Worm (Caenorhabditis elegans): ENCODE measurements around the gene damt-1.

damt-1 gene

ce11 chrII:5701485-5701884 lies 18.5 kb upstream of the damt-1 start (continued):
- TF ChIP-seq egl-27 (tag; optimal IDR thresholded peaks at IDR 0.05) = peak in 1 of 2 experiments; percentile 57
- peak; percentile 34 for TF ChIP-seq skn-1 (tag; optimal IDR thresholded peaks at IDR 0.05)
- peak; percentile 9 for TF ChIP-seq jun-1 (tag; optimal IDR thresholded peaks at IDR 0.05)
- TF ChIP-seq irx-1 (tag; optimal IDR thresholded peaks at IDR 0.05) = peak; percentile 58
- peak; percentile 12 for TF ChIP-seq ztf-4 (tag; optimal IDR thresholded peaks at IDR 0.05)
- TF ChIP-seq lir-3 (tag; optimal IDR thresholded peaks at IDR 0.05; ENCODE audit: poor library complexity) = peak; percentile 36
- TF ChIP-seq nhr-84 (tag; optimal IDR thresholded peaks at IDR 0.05) = no peak
- no peak for TF ChIP-seq fkh-8 (tag; optimal IDR thresholded peaks at IDR 0.05)
- no peak for TF ChIP-seq pqm-1 (tag; optimal IDR thresholded peaks at IDR 0.05)
- peak; percentile 35; the same call in 1 of the 2 replicates for TF ChIP-seq mab-9 (GFP tag; IDR thresholded peaks at IDR 0.05)
- peak; percentile 40 for TF ChIP-seq unc-86 (tag; optimal IDR thresholded peaks at IDR 0.05)
- no peak for TF ChIP-seq hlh-17 (GFP tag; optimal IDR thresholded peaks at IDR 0.05; ENCODE audit: borderline replicate concordance)
- peak; percentile 93 for TF ChIP-seq rnt-1 (tag; optimal IDR thresholded peaks at IDR 0.05)
- peak; percentile 87 for TF ChIP-seq elt-2 (tag; optimal IDR thresholded peaks at IDR 0.05)
- TF ChIP-seq sup-37 (GFP tag; optimal IDR thresholded peaks at IDR 0.05) = peak; percentile 54
- TF ChIP-seq fkh-10 (GFP tag; optimal IDR thresholded peaks at IDR 0.05) = no peak
- TF ChIP-seq nhr-28 (tag; optimal IDR thresholded peaks at IDR 0.05) = no peak
- no peak for TF ChIP-seq aha-1 (tag; optimal IDR thresholded peaks at IDR 0.05)
- no peak for TF ChIP-seq sox-4 (tag; optimal IDR thresholded peaks at IDR 0.05)

- TF ChIP-seq fkh-10 (GFP tag; optimal IDR thresholded peaks at IDR 0.05) = peak; percentile 29
- TF ChIP-seq aly-2 (tag; optimal IDR thresholded peaks at IDR 0.05) = no peak
- no peak for TF ChIP-seq C04F5.9 (tag; optimal IDR thresholded peaks at IDR 0.05)
- TF ChIP-seq nhr-85 (tag) = peak; percentile 78
- TF ChIP-seq lin-14 (GFP tag; optimal IDR thresholded peaks at IDR 0.05) = peak; percentile 46
- TF ChIP-seq unc-86 (tag; optimal IDR thresholded peaks at IDR 0.05) = no peak
- no peak for TF ChIP-seq snpc-4 (tag; optimal IDR thresholded peaks at IDR 0.05)
- no peak for TF ChIP-seq tlp-1 (tag; optimal IDR thresholded peaks at IDR 0.05)
- no peak for TF ChIP-seq ztf-11 (tag; optimal IDR thresholded peaks at IDR 0.05)
- peak; percentile 29 for TF ChIP-seq snu-23 (GFP tag; optimal IDR thresholded peaks at IDR 0.05)
- TF ChIP-seq blmp-1 (tag; optimal IDR thresholded peaks at IDR 0.05) = peak; percentile 69
- no peak for TF ChIP-seq F16B12.6 (tag; optimal IDR thresholded peaks at IDR 0.05)
- TF ChIP-seq hlh-17 (GFP tag; optimal IDR thresholded peaks at IDR 0.05; ENCODE audit: borderline replicate concordance) = no peak
- TF ChIP-seq efl-1 (optimal IDR thresholded peaks at IDR 0.05) = no peak
- peak in 1 of 2 experiments; percentile 50 for TF ChIP-seq efl-1 (GFP tag; optimal IDR thresholded peaks at IDR 0.05 in 1 of 2)
These were observed 17.2 kb upstream of the damt-1 start for ce11 chrII:5702611-5703192.

ce11 chrII:5704479-5704878 lies 15.5 kb upstream of the damt-1 start:
- TF ChIP-seq blmp-1 (tag; optimal IDR thresholded peaks at IDR 0.05) (peak; percentile 93), hpl-2 (GFP tag; optimal IDR thresholded peaks at IDR 0.05) (no peak), lin-14 (GFP tag; optimal IDR thresholded peaks at IDR 0.05) (peak; percentile 55), nhr-85 (tag) (peak; percentile 15), fos-1 (tag; optimal IDR thresholded peaks at IDR 0.05) (no peak), mdl-1 (tag; optimal IDR thresholded peaks at IDR 0.05) (no peak), fkh-10 (GFP tag; optimal IDR thresholded peaks at IDR 0.05) (no peak)

- TF ChIP-seq lin-14 (GFP tag; optimal IDR thresholded peaks at IDR 0.05) (peak; percentile 27), lin-13 (GFP tag; optimal IDR thresholded peaks at IDR 0.05) (no peak), blmp-1 (tag; optimal IDR thresholded peaks at IDR 0.05) (peak; percentile 12)
These were observed 12.4 kb upstream of the damt-1 start, which contains the start of gene osta-2 for ce11 chrII:5707532-5707931. osta-2 (plus strand) TSS chrII:5707691.

ce11 chrII:5708154-5708553 lies 11.8 kb upstream of the damt-1 start:
- TF ChIP-seq fkh-10 (GFP tag; optimal IDR thresholded peaks at IDR 0.05) (peak; percentile 90), lin-14 (GFP tag; optimal IDR thresholded peaks at IDR 0.05) (peak; percentile 77), vab-15 (tag; optimal IDR thresholded peaks at IDR 0.05) (no peak), tbx-2 (tag; optimal IDR thresholded peaks at IDR 0.05) (peak; percentile 42), nhr-71 (tag; optimal IDR thresholded peaks at IDR 0.05) (peak; percentile 4), lsy-2 (tag; optimal IDR thresholded peaks at IDR 0.05) (no peak)
